Worm (Caenorhabditis elegans): ENCODE measurements around the gene R05G6.4.

Gene R05G6.4

ce11 chrIV:7497750-7498149, 15.3 kb upstream of the R05G6.4 start, which contains the start of gene egas-4:
Gene egas-4 (minus strand): TSS chrIV:7497850.
- TF ChIP-seq unc-62 (GFP tag; optimal IDR thresholded peaks at IDR 0.05) = no peak

ce11 chrIV:7499302-7499701, 13.7 kb upstream of the R05G6.4 start:
- TF ChIP-seq unc-62 (GFP tag; optimal IDR thresholded peaks at IDR 0.05) = no peak

ce11 chrIV:7500924-7501323, 12.1 kb upstream of the R05G6.4 start:
- TF ChIP-seq unc-62 (GFP tag; optimal IDR thresholded peaks at IDR 0.05) = no peak

ce11 chrIV:7501337-7501736, 11.7 kb upstream of the R05G6.4 start, which contains the start of gene F55G1.15:
Gene F55G1.15 (minus strand): TSS chrIV:7501437.
- no peak for TF ChIP-seq unc-62 (GFP tag; optimal IDR thresholded peaks at IDR 0.05)

- TF ChIP-seq unc-62 (GFP tag; optimal IDR thresholded peaks at IDR 0.05) = no peak
Observed at ce11 chrIV:7503322-7503721, 9.7 kb upstream of the R05G6.4 start, which contains the start of gene glt-6. Gene glt-6 (plus strand): TSS chrIV:7503622.

ce11 chrIV:7505866-7506488, 7.1 kb upstream of the R05G6.4 start:
- no peak for TF ChIP-seq unc-62 (GFP tag; optimal IDR thresholded peaks at IDR 0.05)

ce11 chrIV:7506711-7507110, 6.3 kb upstream of the R05G6.4 start:
- TF ChIP-seq unc-62 (GFP tag; optimal IDR thresholded peaks at IDR 0.05) = no peak

ce11 chrIV:7507305-7507704, 5.7 kb upstream of the R05G6.4 start:
- TF ChIP-seq unc-62 (GFP tag; optimal IDR thresholded peaks at IDR 0.05) = no peak

ce11 chrIV:7507841-7508509, 5.1 kb upstream of the R05G6.4 start, which contains the start of the genes vdac-1 and R05G6.5:
Gene vdac-1 (minus strand): TSS chrIV:7507891.
Gene R05G6.5 (plus strand): TSS chrIV:7508367.
- TF ChIP-seq unc-62 (GFP tag; optimal IDR thresholded peaks at IDR 0.05) = no peak

ce11 chrIV:7508850-7509249, 4.2 kb upstream of the R05G6.4 start:
- TF ChIP-seq unc-62 (GFP tag; optimal IDR thresholded peaks at IDR 0.05) = no peak

- TF ChIP-seq unc-62 (GFP tag; optimal IDR thresholded peaks at IDR 0.05) = no peak
Observed at ce11 chrIV:7510829-7511228, 2.2 kb upstream of the R05G6.4 start.

ce11 chrIV:7516167-7516566, 3.1 kb downstream of the R05G6.4 start, which contains the start of the genes R05G6.9 and R05G6.3:
Gene R05G6.9 (minus strand): TSS chrIV:7516267.
Gene R05G6.3 (plus strand): TSS chrIV:7516552.
- TF ChIP-seq unc-62 (GFP tag; optimal IDR thresholded peaks at IDR 0.05) = no peak

- no peak for TF ChIP-seq unc-62 (GFP tag; optimal IDR thresholded peaks at IDR 0.05)
Observed at ce11 chrIV:7520258-7520657, 7.2 kb downstream of the R05G6.4 start.

- no peak for TF ChIP-seq unc-62 (GFP tag; optimal IDR thresholded peaks at IDR 0.05)
Observed at ce11 chrIV:7520841-7521240, 7.8 kb downstream of the R05G6.4 start.

- TF ChIP-seq unc-62 (GFP tag; optimal IDR thresholded peaks at IDR 0.05) = no peak
Observed at ce11 chrIV:7521591-7521990, 8.6 kb downstream of the R05G6.4 start.

- TF ChIP-seq unc-62 (GFP tag; optimal IDR thresholded peaks at IDR 0.05) = no peak
Observed at ce11 chrIV:7523744-7524143, 10.7 kb downstream of the R05G6.4 start.

All from whole organism, dauer.